Worm (Caenorhabditis elegans) whole organism, L4/young adult: ENCODE measurements around the gene srz-64.

ENCODE experiments used
- dao-5 ChIP-seq: sonication (generic microtip); optimal IDR thresholded peaks from 2 replicates; lab custom pipeline; 2016; ENCODE audit warnings: missing genotype, missing genetic modification characterization, moderate library complexity, missing compliant biosample characterization
- him-1 ChIP-seq: sonication (generic microtip); optimal IDR thresholded peaks from 2 replicates; lab custom pipeline; 2016; ENCODE audit warnings: missing genotype, missing genetic modification reagents, missing genetic modification characterization, missing compliant biosample characterization

DNA sequence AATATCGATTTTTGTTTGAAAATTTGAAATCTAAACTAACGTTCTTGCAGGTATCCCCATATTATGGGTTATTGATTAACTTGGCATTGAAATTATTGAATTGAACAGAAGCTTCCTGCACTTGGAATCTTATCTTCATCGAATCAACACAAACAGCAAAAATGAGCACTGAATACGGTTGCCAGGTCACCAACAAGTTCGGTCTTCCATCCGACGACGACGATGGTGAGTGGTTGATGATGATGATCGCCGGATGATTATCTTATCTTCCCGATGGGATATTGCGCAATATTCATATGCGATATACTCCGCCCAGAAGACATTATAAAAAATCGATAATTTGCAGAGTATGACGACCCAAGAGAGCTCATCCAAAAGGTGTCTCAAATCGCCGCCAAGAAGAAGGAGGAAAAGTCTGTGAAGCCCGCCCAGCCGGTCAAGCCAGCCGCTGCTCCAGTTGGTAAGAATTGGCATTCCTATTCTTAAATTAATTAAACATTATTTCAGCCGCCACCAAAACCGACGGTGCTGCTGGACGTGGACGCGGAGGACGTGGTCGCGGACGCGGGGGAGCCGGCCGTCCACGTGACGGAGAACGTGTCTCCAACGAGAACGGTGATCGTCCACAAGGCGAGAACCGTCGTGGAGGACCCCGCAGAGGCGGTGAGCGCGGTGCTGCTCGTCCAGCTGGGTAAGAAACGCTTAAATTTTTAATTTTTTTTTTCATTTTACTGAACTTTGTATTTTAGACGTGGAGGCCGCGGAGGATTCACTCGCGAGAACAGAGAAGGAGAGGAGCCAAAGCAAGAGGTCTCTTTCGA lies 28.1 kb upstream of the srz-64 start, which contains the start of gene vig-1:
- TF ChIP-seq dao-5 (tag; lab: Kevin White, UChicago): no peak
- TF ChIP-seq him-1 (tag; lab: Kevin White, UChicago): no peak
